Worm (Caenorhabditis elegans): ENCODE results near the gene srv-9.
A peak's percentile ranks its signal among the peaks of the same experiment; 100 is the strongest.

The srv-9 gene

DNA sequence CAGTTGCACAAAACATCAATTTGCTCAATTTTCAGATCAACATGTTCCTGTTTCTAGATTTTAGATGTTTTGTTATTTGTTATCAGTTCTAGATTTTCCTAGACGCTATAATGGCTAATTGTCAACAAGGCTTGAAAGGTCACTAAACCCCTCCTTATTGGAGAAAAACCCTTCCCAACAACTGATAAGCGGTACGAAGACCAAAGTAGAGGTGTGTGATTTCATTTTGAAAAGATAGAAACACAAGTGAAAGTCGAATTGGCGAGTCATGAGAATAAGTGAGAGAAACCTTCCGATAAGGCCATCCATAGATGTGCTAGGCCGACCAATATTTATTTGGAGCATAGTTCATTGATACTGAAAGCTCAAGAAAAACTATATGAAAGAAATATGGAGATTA is 49.3 kb downstream of the srv-9 start:
- TF ChIP-seq pha-4 (tag; optimal IDR thresholded peaks at IDR 0.05) (peak; percentile 64), nfya-1 (tag; optimal IDR thresholded peaks at IDR 0.05; ENCODE audit: insufficient read depth) (no peak), daf-12 (tag; optimal IDR thresholded peaks at IDR 0.05) (no peak), nhr-23 (tag; optimal IDR thresholded peaks at IDR 0.05) (peak; percentile 67), jun-1 (tag; optimal IDR thresholded peaks at IDR 0.05) (peak; percentile 62), elt-2 (tag; optimal IDR thresholded peaks at IDR 0.05) (peak; percentile 98), pqm-1 (tag; optimal IDR thresholded peaks at IDR 0.05) (peak; percentile 70)

DNA sequence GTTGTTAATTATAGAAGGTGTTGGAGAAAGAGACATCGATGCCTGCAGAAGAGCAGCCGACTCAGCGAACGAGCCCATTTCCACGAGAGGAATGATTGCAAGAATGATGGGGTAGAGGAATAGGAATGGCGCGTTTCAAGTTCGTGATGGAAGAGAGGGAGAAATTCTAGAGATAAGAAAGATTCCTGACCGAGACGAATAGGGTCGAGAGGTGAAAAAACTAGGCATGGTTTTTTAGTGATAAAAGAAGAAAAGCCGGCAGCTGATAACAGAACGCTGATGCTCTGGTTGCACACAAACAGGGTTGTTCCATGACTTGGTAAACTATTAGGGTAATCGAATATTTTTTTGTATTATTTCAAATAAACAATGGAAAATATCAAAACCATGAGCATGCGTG is 50.1 kb downstream of the srv-9 start:
- TF ChIP-seq elt-2 (tag; optimal IDR thresholded peaks at IDR 0.05) (peak; percentile 93), pqm-1 (tag; optimal IDR thresholded peaks at IDR 0.05) (peak; percentile 66), zag-1 (tag; optimal IDR thresholded peaks at IDR 0.05) (no peak)

ce11 chrV:13371336-13371735 is 51.6 kb downstream of the srv-9 start:
- TF ChIP-seq mdl-1 (tag; optimal IDR thresholded peaks at IDR 0.05): peak; percentile 12
- TF ChIP-seq egl-27 (tag; optimal IDR thresholded peaks at IDR 0.05): peak; percentile 50
- TF ChIP-seq mml-1 (tag; optimal IDR thresholded peaks at IDR 0.05): no peak
- peak; percentile 46 for TF ChIP-seq ceh-28 (tag; optimal IDR thresholded peaks at IDR 0.05)
- TF ChIP-seq nhr-237 (tag; optimal IDR thresholded peaks at IDR 0.05): no peak
- TF ChIP-seq nhr-12 (tag; optimal IDR thresholded peaks at IDR 0.05): no peak
- TF ChIP-seq skn-1 (tag; optimal IDR thresholded peaks at IDR 0.05): no peak
- no peak for TF ChIP-seq nhr-76 (tag; optimal IDR thresholded peaks at IDR 0.05)
- TF ChIP-seq ztf-11 (tag; optimal IDR thresholded peaks at IDR 0.05): no peak
- TF ChIP-seq nhr-77 (tag; optimal IDR thresholded peaks at IDR 0.05): no peak
- TF ChIP-seq nhr-23 (tag; optimal IDR thresholded peaks at IDR 0.05): peak; percentile 99
- no peak for TF ChIP-seq ZK546.5 (tag; optimal IDR thresholded peaks at IDR 0.05)
- peak; percentile 41 for TF ChIP-seq jun-1 (tag; optimal IDR thresholded peaks at IDR 0.05)
- TF ChIP-seq hmg-11 (tag; optimal IDR thresholded peaks at IDR 0.05): no peak
- no peak for TF ChIP-seq fkh-2 (tag; optimal IDR thresholded peaks at IDR 0.05)
- TF ChIP-seq nhr-67 (tag; optimal IDR thresholded peaks at IDR 0.05): no peak
- peak; percentile 23 for TF ChIP-seq lsy-12 (tag; optimal IDR thresholded peaks at IDR 0.05)
- no peak for TF ChIP-seq ztf-4 (tag; optimal IDR thresholded peaks at IDR 0.05)
- no peak for TF ChIP-seq fkh-10 (GFP tag; optimal IDR thresholded peaks at IDR 0.05)
- no peak for TF ChIP-seq ceh-82 (tag; optimal IDR thresholded peaks at IDR 0.05)
- TF ChIP-seq nhr-28 (tag; optimal IDR thresholded peaks at IDR 0.05): no peak
- peak; percentile 43 for TF ChIP-seq unc-62 (GFP tag; optimal IDR thresholded peaks at IDR 0.05)
- peak; percentile 13 for TF ChIP-seq nfya-1 (tag; optimal IDR thresholded peaks at IDR 0.05; ENCODE audit: insufficient read depth)
- peak; percentile 1 for TF ChIP-seq elt-2 (tag; optimal IDR thresholded peaks at IDR 0.05)
- TF ChIP-seq pha-4 (tag; optimal IDR thresholded peaks at IDR 0.05): no peak
- TF ChIP-seq R02D3.7 (tag; optimal IDR thresholded peaks at IDR 0.05): no peak
- TF ChIP-seq nhr-43 (tag; optimal IDR thresholded peaks at IDR 0.05; ENCODE audit: poor library complexity, severe bottlenecking): peak; percentile 86
- TF ChIP-seq ama-1 (optimal IDR thresholded peaks at IDR 0.05): no peak
- TF ChIP-seq nhr-11 (tag; optimal IDR thresholded peaks at IDR 0.05): no peak
- peak in 2 of 3 experiments; percentile 59 to 81 for TF ChIP-seq elt-3 (tag; optimal IDR thresholded peaks at IDR 0.05)
- TF ChIP-seq ceh-16 (tag; optimal IDR thresholded peaks at IDR 0.05): no peak
- TF ChIP-seq zag-1 (tag; optimal IDR thresholded peaks at IDR 0.05): no peak
- TF ChIP-seq lin-39 (tag; optimal IDR thresholded peaks at IDR 0.05): no peak
- no peak for TF ChIP-seq fos-1 (tag; optimal IDR thresholded peaks at IDR 0.05)
- TF ChIP-seq daf-12 (tag; optimal IDR thresholded peaks at IDR 0.05): no peak
- TF ChIP-seq eor-1 (tag; optimal IDR thresholded peaks at IDR 0.05): peak in 1 of 2 experiments; percentile 39
- no peak for TF ChIP-seq pqm-1 (tag; optimal IDR thresholded peaks at IDR 0.05)
- TF ChIP-seq tbx-2 (tag; optimal IDR thresholded peaks at IDR 0.05): peak; percentile 69
- TF ChIP-seq snpc-4 (tag; optimal IDR thresholded peaks at IDR 0.05): peak; percentile 13
- TF ChIP-seq lin-15B (tag; optimal IDR thresholded peaks at IDR 0.05): no peak
- peak; percentile 99 for TF ChIP-seq nhr-25 (tag; optimal IDR thresholded peaks at IDR 0.05)
- no peak for TF ChIP-seq unc-39 (tag; optimal IDR thresholded peaks at IDR 0.05)
- TF ChIP-seq elt-1 (tag; optimal IDR thresholded peaks at IDR 0.05): peak; percentile 57
- TF ChIP-seq sea-2 (GFP tag; optimal IDR thresholded peaks at IDR 0.05): no peak
- no peak for TF ChIP-seq ceh-9 (tag; optimal IDR thresholded peaks at IDR 0.05)
- TF ChIP-seq egl-5 (tag; optimal IDR thresholded peaks at IDR 0.05): peak; percentile 64
- no peak for TF ChIP-seq aly-2 (tag; optimal IDR thresholded peaks at IDR 0.05)
